Worm (Caenorhabditis elegans) whole organism, L2 larva: Measurements from ENCODE around the gene acs-19.

Source experiments
- C34F6.9 ChIP-seq: fragments of 150-350 bp; optimal IDR thresholded peaks from 2 replicates; lab custom pipeline; 2014; ENCODE audit warnings: missing biosample characterization, missing genetic modification characterization
- F13H6.1 ChIP-seq: sonication (generic microtip); optimal IDR thresholded peaks from 2 replicates; lab custom pipeline; 2016; ENCODE audit warnings: missing genetic modification characterization, missing compliant biosample characterization
- R02D3.7 ChIP-seq: fragments of 150-350 bp; optimal IDR thresholded peaks from 2 replicates; lab custom pipeline; 2014; ENCODE audit warnings: missing biosample characterization, missing genetic modification characterization
- ZK546.5 ChIP-seq: sonication (generic microtip); optimal IDR thresholded peaks from 2 replicates; lab custom pipeline; 2017; ENCODE audit warnings: missing biosample characterization, missing genetic modification characterization
- aly-2 ChIP-seq: fragments of 150-350 bp; optimal IDR thresholded peaks from 2 replicates; lab custom pipeline; 2014; ENCODE audit warnings: missing biosample characterization, missing genetic modification characterization
- ama-1 ChIP-seq: fragments of 150-350 bp; optimal IDR thresholded peaks from 2 replicates; lab custom pipeline; 2018; ENCODE audit warnings: inconsistent platforms
- dmd-4 ChIP-seq: sonication (generic microtip); optimal IDR thresholded peaks from 2 replicates; lab custom pipeline; 2017; ENCODE audit warnings: missing biosample characterization, missing genetic modification characterization
- egl-27 ChIP-seq: sonication (generic microtip); optimal IDR thresholded peaks from 3 replicates; lab custom pipeline; 2017; ENCODE audit warnings: missing biosample characterization, missing genetic modification reagents, missing genetic modification characterization
- elt-3 ChIP-seq: sonication (generic microtip); optimal IDR thresholded peaks from 2 replicates; lab custom pipeline; 2017; ENCODE audit warnings: missing biosample characterization, missing genetic modification characterization
- nhr-11 ChIP-seq: fragments of 150-350 bp; optimal IDR thresholded peaks from 2 replicates; lab custom pipeline; 2014; ENCODE audit warnings: missing biosample characterization, missing genetic modification characterization
- nhr-21 ChIP-seq: fragments of 150-350 bp; optimal IDR thresholded peaks from 2 replicates; lab custom pipeline; 2014; ENCODE audit warnings: missing biosample characterization, missing genetic modification characterization
- unc-39 ChIP-seq: fragments of 150-350 bp; optimal IDR thresholded peaks from 2 replicates; lab custom pipeline; 2014; ENCODE audit warnings: missing biosample characterization, missing genetic modification characterization

- no peak for TF ChIP-seq R02D3.7 (tag; lab: Kevin White, UChicago)
- TF ChIP-seq egl-27 = no peak
- no peak for TF ChIP-seq nhr-21 (tag; lab: Kevin White, UChicago)
- TF ChIP-seq ZK546.5 (tag; lab: Kevin White, UChicago) = no peak
- TF ChIP-seq elt-3 (tag; lab: Kevin White, UChicago) = no peak
- no peak for TF ChIP-seq ama-1
- no peak for TF ChIP-seq F13H6.1 (tag; lab: Kevin White, UChicago)
- TF ChIP-seq nhr-11 (tag; lab: Kevin White, UChicago) = no peak
- TF ChIP-seq aly-2 (tag; lab: Kevin White, UChicago) = no peak
- no peak for TF ChIP-seq unc-39
- no peak for TF ChIP-seq C34F6.9 (tag; lab: Kevin White, UChicago)
- no peak for TF ChIP-seq dmd-4 (tag; lab: Kevin White, UChicago)
Observed at ce11 chrIII:3829105-3829504, 35.2 kb upstream of the acs-19 start, which contains the start of gene cnnm-5.
